Worm (Caenorhabditis elegans): ENCODE results near the gene cylc-1.

Gene cylc-1

DNA sequence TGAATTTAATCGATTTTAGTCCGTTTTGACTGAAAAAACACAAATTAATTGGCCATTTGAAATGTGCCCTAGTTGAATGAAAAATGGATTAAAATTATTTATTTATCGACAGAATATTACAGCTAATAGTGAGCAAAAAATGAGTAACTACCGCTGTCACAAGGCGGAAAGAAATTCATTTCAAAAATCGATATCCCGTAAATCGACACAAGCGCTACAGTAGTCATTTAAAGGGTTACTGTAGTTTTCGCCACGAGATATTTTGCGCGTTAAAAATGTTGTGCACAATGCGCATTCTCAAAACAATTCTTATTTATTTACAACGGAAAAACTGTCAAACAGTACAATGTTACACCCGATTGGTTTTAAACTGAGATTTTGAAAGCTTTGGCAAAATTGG, 15.0 kb downstream of the cylc-1 start:
- no peak for TF ChIP-seq hnd-1 (tag; optimal IDR thresholded peaks at IDR 0.05)
- TF ChIP-seq tbx-11 (GFP tag; IDR thresholded peaks at IDR 0.05) = no peak
- no peak for TF ChIP-seq pes-1 (GFP tag; IDR thresholded peaks at IDR 0.05)
- no peak for TF ChIP-seq hmg-4 (GFP tag; optimal IDR thresholded peaks at IDR 0.05)
- TF ChIP-seq ets-7 (tag; optimal IDR thresholded peaks at IDR 0.05) = no peak

DNA sequence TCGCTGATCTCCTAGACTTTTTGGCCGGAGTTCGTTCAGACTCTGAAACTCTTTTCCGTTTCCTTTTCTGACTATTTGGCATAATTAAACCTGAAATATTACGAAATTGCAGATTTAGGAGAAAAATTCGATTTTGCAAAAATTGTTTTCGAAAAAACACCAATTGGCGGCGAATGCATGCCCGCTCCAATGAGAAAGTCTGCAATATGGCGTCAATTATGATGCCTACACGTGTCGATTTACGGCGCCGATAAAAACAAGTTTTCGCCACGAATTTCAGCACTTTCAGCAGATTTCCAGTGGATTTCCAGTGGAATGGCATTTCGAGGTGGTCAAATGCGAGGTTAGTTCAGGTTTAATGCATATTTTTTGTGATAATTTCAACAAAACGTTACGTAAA, 16.2 kb downstream of the cylc-1 start, which contains the start of the genes Y59E9AL.36 and nbet-1:
Gene Y59E9AL.36 (minus strand): TSS at position 92 of the 400 bp plus-strand sequence.
Gene nbet-1 (plus strand): TSS at position 112 of the 400 bp plus-strand sequence.
- TF ChIP-seq aly-1 (tag; optimal IDR thresholded peaks at IDR 0.05) (no peak), F13C5.2 (tag; optimal IDR thresholded peaks at IDR 0.05) (peak; percentile 59), pes-1 (GFP tag; IDR thresholded peaks at IDR 0.05) (0 out of 2 replicates have a peak, but pooled peaks have one; percentile 12), tra-4 (tag; optimal IDR thresholded peaks at IDR 0.05) (no peak)

ce11 chrIV:5206716-5207115, 18.9 kb downstream of the cylc-1 start:
- TF ChIP-seq aly-1 (tag; optimal IDR thresholded peaks at IDR 0.05) (no peak), hmg-4 (GFP tag; optimal IDR thresholded peaks at IDR 0.05) (no peak), ama-1 (optimal IDR thresholded peaks at IDR 0.05) (no peak), ceh-13 (GFP tag; optimal IDR thresholded peaks at IDR 0.05) (no peak), F13C5.2 (tag; optimal IDR thresholded peaks at IDR 0.05) (no peak), B0310.2 (tag; optimal IDR thresholded peaks at IDR 0.05) (no peak), scrt-1 (GFP tag; IDR thresholded peaks at IDR 0.05) (no peak), ets-7 (tag; optimal IDR thresholded peaks at IDR 0.05) (no peak), sea-1 (GFP tag; conservative IDR thresholded peaks at IDR 0.05) (no peak), ceh-36 (tag; optimal IDR thresholded peaks at IDR 0.05) (no peak), pes-1 (GFP tag; IDR thresholded peaks at IDR 0.05) (no peak), hnd-1 (tag; optimal IDR thresholded peaks at IDR 0.05) (no peak), tbx-11 (GFP tag; IDR thresholded peaks at IDR 0.05) (no peak), tra-4 (tag; optimal IDR thresholded peaks at IDR 0.05) (no peak), hmbx-1 (tag; optimal IDR thresholded peaks at IDR 0.05) (no peak), flt-1 (GFP tag; IDR thresholded peaks at IDR 0.05) (no peak), tbx-37 (GFP tag; conservative IDR thresholded peaks at IDR 0.05) (no peak)

DNA sequence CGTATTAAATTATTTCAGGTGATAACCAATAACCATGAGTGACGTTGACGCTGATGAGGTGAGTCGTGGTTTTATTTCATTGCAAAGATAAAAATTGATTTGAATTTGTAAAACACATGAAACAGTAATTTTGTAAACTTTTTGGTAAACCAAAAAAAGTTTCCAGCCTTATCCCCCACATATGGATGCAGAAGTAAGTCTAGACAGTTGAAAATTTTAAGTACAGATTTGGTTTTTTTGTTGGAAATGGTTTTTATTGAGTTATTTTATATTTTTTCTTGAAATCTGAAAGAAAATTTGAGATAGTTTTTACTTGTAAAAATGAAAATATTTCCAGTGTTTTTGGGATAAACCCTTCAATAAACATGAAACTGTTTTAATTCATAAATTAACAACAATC, 21.0 kb downstream of the cylc-1 start, which contains the start of gene tni-4:
Gene tni-4 (plus strand): TSS at position 19 of the 400 bp plus-strand sequence.
- TF ChIP-seq sea-1 (GFP tag; conservative IDR thresholded peaks at IDR 0.05) = no peak
- no peak for TF ChIP-seq tbx-37 (GFP tag; conservative IDR thresholded peaks at IDR 0.05)
- TF ChIP-seq aly-1 (tag; optimal IDR thresholded peaks at IDR 0.05) = no peak
- TF ChIP-seq B0310.2 (tag; optimal IDR thresholded peaks at IDR 0.05) = no peak
- no peak for TF ChIP-seq tra-4 (tag; optimal IDR thresholded peaks at IDR 0.05)
- no peak for TF ChIP-seq hmg-4 (GFP tag; optimal IDR thresholded peaks at IDR 0.05)
- no peak for TF ChIP-seq tbx-11 (GFP tag; IDR thresholded peaks at IDR 0.05)
- TF ChIP-seq F13C5.2 (tag; optimal IDR thresholded peaks at IDR 0.05) = no peak
- no peak for TF ChIP-seq scrt-1 (GFP tag; IDR thresholded peaks at IDR 0.05)
- TF ChIP-seq ets-7 (tag; optimal IDR thresholded peaks at IDR 0.05) = no peak
- TF ChIP-seq hmbx-1 (tag; optimal IDR thresholded peaks at IDR 0.05) = no peak
- TF ChIP-seq ceh-13 (GFP tag; optimal IDR thresholded peaks at IDR 0.05) = no peak
- no peak for TF ChIP-seq ceh-36 (tag; optimal IDR thresholded peaks at IDR 0.05)
- no peak for TF ChIP-seq pes-1 (GFP tag; IDR thresholded peaks at IDR 0.05)
- no peak for TF ChIP-seq ama-1 (optimal IDR thresholded peaks at IDR 0.05)
- TF ChIP-seq hnd-1 (tag; optimal IDR thresholded peaks at IDR 0.05) = no peak
- no peak for TF ChIP-seq flt-1 (GFP tag; IDR thresholded peaks at IDR 0.05)

- no peak for TF ChIP-seq sea-1 (GFP tag; conservative IDR thresholded peaks at IDR 0.05)
- TF ChIP-seq ets-7 (tag; optimal IDR thresholded peaks at IDR 0.05) = no peak
- TF ChIP-seq flt-1 (GFP tag; IDR thresholded peaks at IDR 0.05) = no peak
- no peak for TF ChIP-seq tbx-37 (GFP tag; conservative IDR thresholded peaks at IDR 0.05)
- TF ChIP-seq B0310.2 (tag; optimal IDR thresholded peaks at IDR 0.05) = no peak
- no peak for TF ChIP-seq ama-1 (optimal IDR thresholded peaks at IDR 0.05)
- TF ChIP-seq ceh-36 (tag; optimal IDR thresholded peaks at IDR 0.05) = no peak
- TF ChIP-seq hnd-1 (tag; optimal IDR thresholded peaks at IDR 0.05) = no peak
- TF ChIP-seq pes-1 (GFP tag; IDR thresholded peaks at IDR 0.05) = no peak
- no peak for TF ChIP-seq F13C5.2 (tag; optimal IDR thresholded peaks at IDR 0.05)
- no peak for TF ChIP-seq ceh-13 (GFP tag; optimal IDR thresholded peaks at IDR 0.05)
These were observed 23.0 kb downstream of the cylc-1 start for ce11 chrIV:5202575-5202974.

- TF ChIP-seq ceh-36 (tag; optimal IDR thresholded peaks at IDR 0.05) (no peak), flt-1 (GFP tag; IDR thresholded peaks at IDR 0.05) (no peak), ceh-13 (GFP tag; optimal IDR thresholded peaks at IDR 0.05) (no peak), tbx-37 (GFP tag; conservative IDR thresholded peaks at IDR 0.05) (no peak)
These were observed 24.8 kb downstream of the cylc-1 start for ce11 chrIV:5200813-5201212.

DNA sequence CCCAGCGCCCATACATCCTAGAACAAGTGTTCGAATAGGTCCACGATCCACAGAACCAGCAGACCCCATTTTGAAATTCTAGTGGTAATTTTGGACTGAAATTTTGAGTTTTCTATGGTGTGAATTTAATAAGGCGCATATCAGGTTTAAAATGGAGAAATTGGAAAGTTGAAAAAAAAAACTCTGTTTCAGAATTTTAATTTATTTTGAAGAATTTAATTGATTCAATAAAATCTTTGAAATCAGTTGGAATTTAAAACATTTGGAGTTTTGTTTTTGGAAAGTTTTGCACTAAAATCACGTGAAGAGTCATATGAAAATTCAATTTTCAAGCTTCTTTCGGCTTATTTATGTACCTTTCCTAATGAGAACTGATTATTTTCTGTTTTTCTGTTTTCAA, 30.0 kb downstream of the cylc-1 start, which contains the start of gene gpa-18:
Gene gpa-18 (minus strand): TSS at position 101 of the 400 bp plus-strand sequence.
- TF ChIP-seq hmg-4 (GFP tag; optimal IDR thresholded peaks at IDR 0.05) (no peak), scrt-1 (GFP tag; IDR thresholded peaks at IDR 0.05) (no peak), flt-1 (GFP tag; IDR thresholded peaks at IDR 0.05) (no peak), ets-7 (tag; optimal IDR thresholded peaks at IDR 0.05) (no peak), tbx-11 (GFP tag; IDR thresholded peaks at IDR 0.05) (no peak), tra-4 (tag; optimal IDR thresholded peaks at IDR 0.05) (no peak), tbx-37 (GFP tag; conservative IDR thresholded peaks at IDR 0.05) (no peak), aly-1 (tag; optimal IDR thresholded peaks at IDR 0.05) (no peak), hmbx-1 (tag; optimal IDR thresholded peaks at IDR 0.05) (no peak), hnd-1 (tag; optimal IDR thresholded peaks at IDR 0.05) (no peak), B0310.2 (tag; optimal IDR thresholded peaks at IDR 0.05) (no peak), F13C5.2 (tag; optimal IDR thresholded peaks at IDR 0.05) (no peak), ceh-36 (tag; optimal IDR thresholded peaks at IDR 0.05) (no peak)

ce11 chrIV:5188051-5188450, 37.5 kb downstream of the cylc-1 start:
- TF ChIP-seq pes-1 (GFP tag; IDR thresholded peaks at IDR 0.05) = no peak
- TF ChIP-seq tbx-37 (GFP tag; conservative IDR thresholded peaks at IDR 0.05) = no peak
- TF ChIP-seq F13C5.2 (tag; optimal IDR thresholded peaks at IDR 0.05) = no peak
- TF ChIP-seq aly-1 (tag; optimal IDR thresholded peaks at IDR 0.05) = no peak
- TF ChIP-seq tbx-11 (GFP tag; IDR thresholded peaks at IDR 0.05) = no peak
- no peak for TF ChIP-seq B0310.2 (tag; optimal IDR thresholded peaks at IDR 0.05)
- TF ChIP-seq tra-4 (tag; optimal IDR thresholded peaks at IDR 0.05) = no peak
- TF ChIP-seq hmbx-1 (tag; optimal IDR thresholded peaks at IDR 0.05) = no peak
- no peak for TF ChIP-seq ama-1 (optimal IDR thresholded peaks at IDR 0.05)
- no peak for TF ChIP-seq sea-1 (GFP tag; conservative IDR thresholded peaks at IDR 0.05)
